Worm (Caenorhabditis elegans) whole organism, L2 larva: ENCODE measurements around the gene F01G12.18.

Experiments used
- egl-27 ChIP-seq: sonication (generic microtip); optimal IDR thresholded peaks from 3 replicates; lab custom pipeline; 2017; ENCODE audit warnings: missing biosample characterization, missing genetic modification reagents, missing genetic modification characterization
- snpc-4 ChIP-seq: fragments of 150-350 bp; optimal IDR thresholded peaks from 2 replicates; lab custom pipeline; 2014; ENCODE audit warnings: missing biosample characterization, missing genetic modification characterization
- unc-62 ChIP-seq: fragments of 150-350 bp; optimal IDR thresholded peaks from 2 replicates; lab custom pipeline; 2014; ENCODE audit warnings: missing biosample characterization, missing genetic modification reagents, missing genetic modification characterization
- zag-1 ChIP-seq: fragments of 150-350 bp; optimal IDR thresholded peaks from 2 replicates; lab custom pipeline; 2014; ENCODE audit warnings: missing biosample characterization, missing genetic modification characterization

DNA sequence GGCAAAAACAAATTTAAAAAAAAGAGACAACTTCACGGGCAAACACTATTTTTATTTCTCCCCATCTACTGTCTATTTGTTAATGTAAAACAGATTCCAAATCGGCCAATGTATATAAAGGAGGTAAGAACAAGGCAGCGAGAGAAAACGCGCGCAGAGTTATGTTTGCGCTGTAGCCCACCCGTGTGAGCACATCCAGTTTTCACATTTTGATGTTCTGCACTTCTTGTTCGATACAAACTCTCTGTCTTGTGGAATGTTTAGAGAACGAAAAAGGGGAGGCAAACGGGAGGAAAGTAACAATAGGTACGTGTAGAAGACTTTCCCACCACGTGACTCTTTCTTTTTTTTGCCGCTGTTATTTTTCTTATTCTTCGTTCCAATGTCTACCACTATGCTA, 45.8 kb downstream of the F01G12.18 start:
- TF ChIP-seq egl-27 (tag; lab: Kevin White, UChicago) (no peak), snpc-4 (tag; lab: Kevin White, UChicago) (no peak), zag-1 (tag; lab: Kevin White, UChicago) (no peak), unc-62 (GFP tag; lab: Kevin White, UChicago) (no peak)
